Fruit fly (Drosophila melanogaster): ENCODE data around the gene CG33673.

Gene CG33673

dm6 chr2L:1945609-1946008 lies 919 bp downstream of the CG33673 start, which contains the start of gene CG15357:
CG15357 (minus strand) TSS chr2L:1945709.
- TF ChIP-seq EcR (GFP tag; optimal IDR thresholded peaks at IDR 0.05): no peak
- no peak for TF ChIP-seq CG4496 (GFP tag; IDR thresholded peaks at IDR 0.05)
- no peak for TF ChIP-seq CG12605 (GFP tag; IDR thresholded peaks at IDR 0.05)

dm6 chr2L:1944473-1945110 lies 1.9 kb downstream of the CG33673 start:
- no peak for TF ChIP-seq CG34367 (tag; optimal IDR thresholded peaks at IDR 0.05)
- TF ChIP-seq CG17806 (tag; optimal IDR thresholded peaks at IDR 0.05): no peak

- TF ChIP-seq Snoo (tag; optimal IDR thresholded peaks at IDR 0.05) (no peak), CG32121 (GFP tag; IDR thresholded peaks at IDR 0.05) (no peak), CG12605 (GFP tag; IDR thresholded peaks at IDR 0.05) (no peak), CG14655 (GFP tag; optimal IDR thresholded peaks at IDR 0.05) (no peak), gl (tag; optimal IDR thresholded peaks at IDR 0.05) (no peak), Pif1B (GFP tag; optimal IDR thresholded peaks at IDR 0.05) (no peak), CG13204 (GFP tag; optimal IDR thresholded peaks at IDR 0.05) (no peak), CG9948 (tag; optimal IDR thresholded peaks at IDR 0.05) (no peak), Ets98B (GFP tag; IDR thresholded peaks at IDR 0.05) (no peak), CG8159 (tag; optimal IDR thresholded peaks at IDR 0.05) (no peak), D1 (tag; optimal IDR thresholded peaks at IDR 0.05) (no peak), fd96Ca (GFP tag; IDR thresholded peaks at IDR 0.05) (no peak), Pif1A (GFP tag; optimal IDR thresholded peaks at IDR 0.05) (no peak), CG34367 (tag; optimal IDR thresholded peaks at IDR 0.05) (no peak), CG10348 (GFP tag; IDR thresholded peaks at IDR 0.05) (no peak), EcR (GFP tag; optimal IDR thresholded peaks at IDR 0.05) (no peak), rn (GFP tag; IDR thresholded peaks at IDR 0.05) (no peak)
Measured at dm6 chr2L:1938004-1938403, 8.5 kb downstream of the CG33673 start.

- no peak for TF ChIP-seq Pif1A (GFP tag; optimal IDR thresholded peaks at IDR 0.05)
- TF ChIP-seq EcR (GFP tag; optimal IDR thresholded peaks at IDR 0.05): no peak
- no peak for TF ChIP-seq CG34367 (tag; optimal IDR thresholded peaks at IDR 0.05)
Measured at dm6 chr2L:1930565-1931201, 15.8 kb downstream of the CG33673 start.

dm6 chr2L:1927406-1927805 lies 19.1 kb downstream of the CG33673 start:
- TF ChIP-seq fd96Ca (GFP tag; IDR thresholded peaks at IDR 0.05) (no peak), CG32121 (GFP tag; IDR thresholded peaks at IDR 0.05) (no peak), CG8159 (tag; optimal IDR thresholded peaks at IDR 0.05) (no peak), gl (tag; optimal IDR thresholded peaks at IDR 0.05) (no peak), CG15710 (tag; optimal IDR thresholded peaks at IDR 0.05) (no peak), CG13204 (GFP tag; optimal IDR thresholded peaks at IDR 0.05) (no peak), CG17806 (tag; optimal IDR thresholded peaks at IDR 0.05) (no peak), CG34367 (tag; optimal IDR thresholded peaks at IDR 0.05) (no peak), Snoo (tag; optimal IDR thresholded peaks at IDR 0.05) (no peak), EcR (GFP tag; optimal IDR thresholded peaks at IDR 0.05) (no peak), Pif1A (GFP tag; optimal IDR thresholded peaks at IDR 0.05) (no peak), Pif1B (GFP tag; optimal IDR thresholded peaks at IDR 0.05) (no peak), D1 (tag; optimal IDR thresholded peaks at IDR 0.05) (no peak)

dm6 chr2L:1925917-1926864 lies 20.3 kb downstream of the CG33673 start:
- TF ChIP-seq CG12605 (GFP tag; IDR thresholded peaks at IDR 0.05): peak; percentile 67
- TF ChIP-seq CG4496 (GFP tag; IDR thresholded peaks at IDR 0.05): peak; percentile 85
- TF ChIP-seq CG10348 (GFP tag; IDR thresholded peaks at IDR 0.05): peak; percentile 29; the same call in 1 of the 2 replicates
- peak; percentile 85 for TF ChIP-seq fd96Ca (GFP tag; IDR thresholded peaks at IDR 0.05)
- TF ChIP-seq CG32121 (GFP tag; IDR thresholded peaks at IDR 0.05): peak; percentile 86
- TF ChIP-seq CG17806 (tag; optimal IDR thresholded peaks at IDR 0.05): peak; percentile 2
- TF ChIP-seq Snoo (tag; optimal IDR thresholded peaks at IDR 0.05): no peak
- peak; percentile 76 for TF ChIP-seq CG14655 (GFP tag; optimal IDR thresholded peaks at IDR 0.05)
- TF ChIP-seq rn (GFP tag; IDR thresholded peaks at IDR 0.05): peak; percentile 68
- peak; percentile 29 for TF ChIP-seq Pif1A (GFP tag; optimal IDR thresholded peaks at IDR 0.05)
- TF ChIP-seq CG13204 (GFP tag; optimal IDR thresholded peaks at IDR 0.05): no peak
- no peak for TF ChIP-seq gl (tag; optimal IDR thresholded peaks at IDR 0.05)
- TF ChIP-seq Pif1B (GFP tag; optimal IDR thresholded peaks at IDR 0.05): peak; percentile 49
- TF ChIP-seq Ets98B (GFP tag; IDR thresholded peaks at IDR 0.05): peak; percentile 85
- TF ChIP-seq CG15710 (tag; optimal IDR thresholded peaks at IDR 0.05): no peak
- no peak for TF ChIP-seq CG9948 (tag; optimal IDR thresholded peaks at IDR 0.05)
- no peak for TF ChIP-seq CG34367 (tag; optimal IDR thresholded peaks at IDR 0.05)
- peak; percentile 76 for TF ChIP-seq CG8301 (tag; optimal IDR thresholded peaks at IDR 0.05)
- no peak for TF ChIP-seq EcR (GFP tag; optimal IDR thresholded peaks at IDR 0.05)
- no peak for TF ChIP-seq D1 (tag; optimal IDR thresholded peaks at IDR 0.05)
- TF ChIP-seq CG8159 (tag; optimal IDR thresholded peaks at IDR 0.05): no peak

Data from whole organism, pupa.